Worm (Caenorhabditis elegans): ENCODE results near the gene srz-97.

ce11 chrV:14456626-14457025, 11.4 kb downstream of the srz-97 start, which contains the start of gene bmk-1:
- TF ChIP-seq ztf-1 (GFP tag; conservative IDR thresholded peaks at IDR 0.05) (no peak), unc-62 (GFP tag; optimal IDR thresholded peaks at IDR 0.05) (no peak), nhr-237 (tag; optimal IDR thresholded peaks at IDR 0.05) (no peak), mab-5 (tag; optimal IDR thresholded peaks at IDR 0.05) (no peak), unc-39 (tag; optimal IDR thresholded peaks at IDR 0.05) (no peak), blmp-1 (tag; optimal IDR thresholded peaks at IDR 0.05; ENCODE audit: insufficient read depth) (no peak), snpc-4 (tag; optimal IDR thresholded peaks at IDR 0.05) (no peak), elt-3 (tag; optimal IDR thresholded peaks at IDR 0.05) (no peak), sem-4 (tag; optimal IDR thresholded peaks at IDR 0.05) (no peak), nhr-10 (tag; optimal IDR thresholded peaks at IDR 0.05) (no peak), ZK546.5 (tag; optimal IDR thresholded peaks at IDR 0.05) (no peak), aly-2 (tag; optimal IDR thresholded peaks at IDR 0.05) (no peak), ceh-16 (tag; optimal IDR thresholded peaks at IDR 0.05) (no peak)

All from whole organism, L2 larva.